Fruit fly (Drosophila melanogaster): Measurements from ENCODE around the gene Mgat2.

Gene Mgat2

DNA sequence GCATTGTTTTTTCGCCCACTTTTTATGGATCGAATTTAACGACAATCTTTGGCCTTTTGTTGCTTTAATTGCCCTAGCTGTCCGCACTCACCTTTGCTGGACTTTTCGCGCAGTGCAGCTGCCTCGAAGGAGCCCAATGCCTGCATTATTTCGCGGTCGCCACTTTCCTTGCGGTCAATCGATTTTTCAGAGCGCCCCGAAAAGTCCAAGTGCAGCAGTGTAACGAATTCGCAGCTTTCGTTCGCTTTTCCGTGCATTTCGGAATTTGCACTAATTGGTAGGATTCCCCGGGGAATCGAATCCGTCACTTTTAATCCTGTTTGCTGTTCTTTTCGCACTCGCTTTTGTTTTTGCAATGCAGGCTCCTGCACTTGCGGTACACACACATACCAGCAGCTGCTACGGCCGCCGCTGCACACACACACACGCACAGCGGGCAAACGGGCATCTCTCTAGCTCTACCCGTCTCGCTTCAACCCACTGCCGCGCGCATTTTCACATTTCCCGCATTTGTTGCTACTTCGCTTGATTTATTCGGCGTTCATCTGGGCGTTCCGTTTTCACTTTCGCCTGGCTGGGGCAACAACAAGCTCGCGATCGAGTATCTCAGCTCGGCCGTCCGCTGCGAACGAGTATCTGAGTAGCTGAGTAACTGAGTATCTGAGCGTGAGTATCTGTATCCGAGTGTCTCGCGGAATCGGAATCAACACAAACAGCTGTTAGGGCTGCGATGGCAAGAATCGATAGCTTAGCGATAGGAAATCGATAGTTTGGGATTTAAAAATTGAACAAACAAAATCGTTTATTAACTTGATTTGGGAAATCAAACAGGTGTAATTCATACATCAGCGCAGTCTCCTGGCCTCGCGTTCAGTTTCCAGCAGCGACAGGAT is at the start of gene Mgat2 (continued):
- TF ChIP-seq ara (GFP tag; IDR thresholded peaks at IDR 0.05) = 0 out of 2 replicates have a peak, but pooled peaks have one; percentile 29
- TF ChIP-seq CG7963 (GFP tag; IDR thresholded peaks at IDR 0.05; ENCODE audit: partially characterized antibody) = peak; percentile 82
- TF ChIP-seq Med (GFP tag) = peak; percentile 89
- peak; percentile 14 for TF ChIP-seq CG12236 (GFP tag; optimal IDR thresholded peaks at IDR 0.05)
- peak; percentile 39 for TF ChIP-seq stwl (tag; optimal IDR thresholded peaks at IDR 0.05)
- no peak for TF ChIP-seq Lhr (GFP tag; optimal IDR thresholded peaks at IDR 0.05)
- no peak for TF ChIP-seq tio (GFP tag; optimal IDR thresholded peaks at IDR 0.05)
- TF ChIP-seq sug (tag; optimal IDR thresholded peaks at IDR 0.05) = peak; percentile 55
- TF ChIP-seq h (optimal IDR thresholded peaks at IDR 0.05) = no peak
- no peak for TF ChIP-seq Ssrp (tag; optimal IDR thresholded peaks at IDR 0.05)
- TF ChIP-seq CG18011 (GFP tag; optimal IDR thresholded peaks at IDR 0.05) = no peak
- TF ChIP-seq CG3838 (GFP tag; optimal IDR thresholded peaks at IDR 0.05) = no peak
- TF ChIP-seq nerfin-1 (tag; optimal IDR thresholded peaks at IDR 0.05) = peak; percentile 84
- TF ChIP-seq vnd (GFP tag; IDR thresholded peaks at IDR 0.05; ENCODE audit: partially characterized antibody) = peak; percentile 77
- TF ChIP-seq Sin3A (optimal IDR thresholded peaks at IDR 0.05) = no peak
- peak; percentile 41 for TF ChIP-seq B-H2 (GFP tag; optimal IDR thresholded peaks at IDR 0.05)
- no peak for TF ChIP-seq CG43689 (GFP tag; IDR thresholded peaks at IDR 0.05)
- peak; percentile 31; the same call in 1 of the 3 replicates for TF ChIP-seq gce (GFP tag; IDR thresholded peaks at IDR 0.05)
- TF ChIP-seq pb (GFP tag; optimal IDR thresholded peaks at IDR 0.05) = peak; percentile 25
- no peak for TF ChIP-seq ken (GFP tag; IDR thresholded peaks at IDR 0.05)
- TF ChIP-seq Dfd (GFP tag; optimal IDR thresholded peaks at IDR 0.05) = no peak
- TF ChIP-seq Max (GFP tag; optimal IDR thresholded peaks at IDR 0.05) = peak; percentile 3
- TF ChIP-seq bigmax (GFP tag; optimal IDR thresholded peaks at IDR 0.05) = peak; percentile 15
- TF ChIP-seq ems (GFP tag; optimal IDR thresholded peaks at IDR 0.05) = peak; percentile 11
- TF ChIP-seq CG11560 (tag; IDR thresholded peaks at IDR 0.05) = no peak
- TF ChIP-seq twi (tag; optimal IDR thresholded peaks at IDR 0.05) = peak; percentile 57
- TF ChIP-seq Six4 (GFP tag; optimal IDR thresholded peaks at IDR 0.05) = no peak
- TF ChIP-seq wor (GFP tag; IDR thresholded peaks at IDR 0.05) = no peak
- TF ChIP-seq Bdp1 (GFP tag; optimal IDR thresholded peaks at IDR 0.05) = no peak
- peak; percentile 93 for TF ChIP-seq CG13287 (GFP tag; IDR thresholded peaks at IDR 0.05; ENCODE audit: partially characterized antibody)
- TF ChIP-seq Camta (GFP tag; optimal IDR thresholded peaks at IDR 0.05) = no peak
- TF ChIP-seq Lim3 (GFP tag; IDR thresholded peaks at IDR 0.05) = no peak
- peak; percentile 77 for TF ChIP-seq Dref (GFP tag; IDR thresholded peaks at IDR 0.05)
- TF ChIP-seq CG10431 (GFP tag; optimal IDR thresholded peaks at IDR 0.05) = peak; percentile 77
- peak; percentile 57 for TF ChIP-seq Nf-YB (GFP tag; optimal IDR thresholded peaks at IDR 0.05)
- no peak for TF ChIP-seq CG1602 (GFP tag; optimal IDR thresholded peaks at IDR 0.05)
- no peak for TF ChIP-seq aop (GFP tag; IDR thresholded peaks at IDR 0.05)
- TF ChIP-seq HLH4C (GFP tag; IDR thresholded peaks at IDR 0.05; ENCODE audit: partially characterized antibody) = peak; percentile 80
- peak; percentile 65 for TF ChIP-seq nom (GFP tag; optimal IDR thresholded peaks at IDR 0.05)
- peak; percentile 10 for TF ChIP-seq CG6683 (GFP tag; optimal IDR thresholded peaks at IDR 0.05)
- no peak for TF ChIP-seq unpg (GFP tag; optimal IDR thresholded peaks at IDR 0.05)
- no peak for TF ChIP-seq D19A (tag; optimal IDR thresholded peaks at IDR 0.05)
- peak; percentile 73 to 96 for TF ChIP-seq crp (GFP tag; optimal IDR thresholded peaks at IDR 0.05)
- peak; percentile 49 for TF ChIP-seq salm (tag; optimal IDR thresholded peaks at IDR 0.05)
- TF ChIP-seq hb (GFP tag; IDR thresholded peaks at IDR 0.05; ENCODE audit: partially characterized antibody) = peak; percentile 75
- peak; percentile 70 for TF ChIP-seq wek (GFP tag; optimal IDR thresholded peaks at IDR 0.05)
- peak; percentile 74 for TF ChIP-seq mirr (GFP tag; optimal IDR thresholded peaks at IDR 0.05)
- TF ChIP-seq tup (GFP tag; optimal IDR thresholded peaks at IDR 0.05) = no peak
- TF ChIP-seq CG13424 (tag; optimal IDR thresholded peaks at IDR 0.05) = peak; percentile 27

Data from whole organism, embryonic.